Fruit fly (Drosophila melanogaster): Measurements from ENCODE around the gene Ltn1.

The Ltn1 gene

dm6 chr3L:19504719-19505118 is 47.4 kb downstream of the Ltn1 start:
- TF ChIP-seq Sin3A (optimal IDR thresholded peaks at IDR 0.05) = no peak

- TF ChIP-seq h (optimal IDR thresholded peaks at IDR 0.05) (no peak), ttk (optimal IDR thresholded peaks at IDR 0.05) (no peak), Sin3A (optimal IDR thresholded peaks at IDR 0.05) (no peak), Myc (optimal IDR thresholded peaks at IDR 0.05) (no peak), psq (optimal IDR thresholded peaks at IDR 0.05) (no peak), insv (optimal IDR thresholded peaks at IDR 0.05) (no peak)
Observed at dm6 chr3L:19503770-19504169, 48.3 kb downstream of the Ltn1 start, which contains the start of gene CG9452. Gene CG9452 (minus strand): TSS chr3L:19503870.

DNA sequence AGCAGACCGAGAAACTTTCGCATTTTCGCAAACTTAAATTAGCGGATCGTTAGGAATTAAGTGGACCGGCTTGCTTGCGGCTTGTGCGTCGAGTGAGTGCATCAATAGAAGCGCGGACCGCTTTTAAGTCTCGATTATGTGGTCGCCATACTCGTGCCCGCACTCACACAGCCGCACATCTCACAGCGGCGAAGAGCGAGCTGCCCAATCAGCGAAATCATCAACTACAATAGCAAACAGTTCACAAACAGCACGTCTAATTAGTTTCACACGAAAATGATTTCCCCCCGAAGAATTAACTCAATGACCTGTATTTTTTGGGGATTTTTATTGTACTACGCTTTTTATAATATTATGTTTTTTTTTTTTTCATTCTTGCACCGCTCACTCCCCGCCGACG is 51.4 kb downstream of the Ltn1 start, which contains the start of gene CG9451:
CG9451 (minus strand) TSS at position 101 of the 400 bp plus-strand sequence.
- TF ChIP-seq Sin3A (optimal IDR thresholded peaks at IDR 0.05) (no peak), ttk (optimal IDR thresholded peaks at IDR 0.05) (no peak), h (optimal IDR thresholded peaks at IDR 0.05) (no peak), psq (optimal IDR thresholded peaks at IDR 0.05) (no peak)

DNA sequence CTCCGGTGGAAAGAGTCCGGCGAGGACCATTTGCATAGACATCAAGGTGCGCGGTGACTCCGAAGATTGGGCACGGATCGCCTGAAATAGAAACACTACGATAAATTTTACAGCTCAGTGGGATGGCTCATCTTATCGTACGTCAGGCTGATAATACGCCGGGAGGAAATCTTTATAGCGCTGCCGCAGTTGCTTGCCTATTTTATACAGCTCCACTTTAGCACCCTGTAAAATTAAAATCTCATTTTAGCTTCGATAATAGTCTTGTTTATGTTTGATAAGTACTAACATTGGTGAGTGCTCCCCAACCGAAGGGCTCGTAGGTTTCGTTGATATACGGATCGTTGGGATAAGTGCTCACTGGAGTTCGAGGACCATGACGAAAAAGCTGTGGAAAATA is 52.8 kb downstream of the Ltn1 start:
- TF ChIP-seq insv (optimal IDR thresholded peaks at IDR 0.05) = no peak
- TF ChIP-seq ttk (optimal IDR thresholded peaks at IDR 0.05) = no peak
- no peak for TF ChIP-seq Myc (optimal IDR thresholded peaks at IDR 0.05)
- TF ChIP-seq h (optimal IDR thresholded peaks at IDR 0.05) = no peak
- no peak for TF ChIP-seq Sin3A (optimal IDR thresholded peaks at IDR 0.05)
- TF ChIP-seq psq (optimal IDR thresholded peaks at IDR 0.05) = no peak

DNA sequence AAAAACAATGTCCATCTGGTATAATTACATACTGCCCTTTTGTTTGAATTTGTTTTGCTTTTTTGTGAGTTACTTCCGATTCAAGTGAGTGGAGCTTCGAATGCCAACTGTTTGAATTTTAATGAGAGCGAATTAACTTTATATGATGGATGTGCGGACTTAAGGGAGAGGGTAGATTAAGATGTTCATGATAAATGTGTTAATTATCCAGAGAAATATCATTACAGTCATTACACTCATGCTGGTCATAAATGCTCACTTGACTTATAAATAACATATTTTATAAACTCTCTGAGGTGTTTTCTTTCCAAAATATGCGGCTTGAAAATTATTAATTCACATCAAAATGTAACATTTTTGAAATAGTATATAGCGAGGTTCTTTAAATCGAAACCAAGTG is 54.5 kb downstream of the Ltn1 start, which contains the start of gene CG9449:
CG9449 (minus strand) TSS at position 101 of the 400 bp plus-strand sequence.
- no peak for TF ChIP-seq h (optimal IDR thresholded peaks at IDR 0.05)
- no peak for TF ChIP-seq insv (optimal IDR thresholded peaks at IDR 0.05)
- no peak for TF ChIP-seq ttk (optimal IDR thresholded peaks at IDR 0.05)

DNA sequence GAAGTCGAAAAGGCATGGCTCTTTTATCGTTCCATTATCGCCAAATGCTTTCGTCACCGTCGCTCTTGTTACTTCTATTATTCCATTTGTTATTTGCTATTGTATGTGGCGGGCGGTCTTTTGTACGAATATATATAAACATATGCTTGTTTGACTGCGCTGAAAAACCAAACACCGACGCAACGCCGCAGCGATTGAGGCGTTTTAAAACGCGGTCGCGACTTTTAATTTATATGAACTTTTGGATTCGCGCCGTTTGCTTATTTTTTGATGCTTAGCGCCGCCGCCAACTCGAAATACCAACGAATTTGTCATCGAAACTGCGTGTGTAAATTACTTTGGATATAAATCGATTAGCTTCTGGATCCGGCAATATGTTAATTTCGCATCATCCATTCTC is 55.0 kb downstream of the Ltn1 start:
- TF ChIP-seq Myc (optimal IDR thresholded peaks at IDR 0.05) (no peak), ttk (optimal IDR thresholded peaks at IDR 0.05) (no peak), psq (optimal IDR thresholded peaks at IDR 0.05) (no peak), Sin3A (optimal IDR thresholded peaks at IDR 0.05) (no peak), h (optimal IDR thresholded peaks at IDR 0.05) (no peak), insv (optimal IDR thresholded peaks at IDR 0.05) (no peak)

DNA sequence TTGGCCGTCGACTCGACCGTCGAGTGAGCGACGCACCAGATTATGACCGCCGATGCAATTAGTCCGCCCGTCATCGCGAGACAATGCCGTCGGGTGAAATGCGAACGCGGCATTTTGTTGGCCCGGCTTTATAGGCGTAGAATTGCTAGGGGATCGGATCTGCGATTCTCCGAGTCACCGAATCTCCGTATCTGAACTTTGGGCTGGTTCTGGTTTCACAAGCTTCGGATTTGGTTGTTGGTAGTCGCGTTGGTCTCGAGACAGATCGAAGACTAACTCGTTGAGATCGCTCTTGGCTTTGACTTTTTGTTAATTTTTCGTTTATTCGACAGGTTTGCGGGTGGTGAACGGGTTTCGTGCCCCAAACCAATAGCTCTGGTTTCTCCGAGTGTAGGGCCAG is 55.5 kb downstream of the Ltn1 start:
- TF ChIP-seq ttk (optimal IDR thresholded peaks at IDR 0.05) (no peak), insv (optimal IDR thresholded peaks at IDR 0.05) (no peak), Sin3A (optimal IDR thresholded peaks at IDR 0.05) (no peak), h (optimal IDR thresholded peaks at IDR 0.05) (no peak)

dm6 chr3L:19495991-19496588 is 56.0 kb downstream of the Ltn1 start:
- TF ChIP-seq ttk (optimal IDR thresholded peaks at IDR 0.05) (no peak), insv (optimal IDR thresholded peaks at IDR 0.05) (no peak), Myc (optimal IDR thresholded peaks at IDR 0.05) (no peak), Sin3A (optimal IDR thresholded peaks at IDR 0.05) (no peak), psq (optimal IDR thresholded peaks at IDR 0.05) (no peak), h (optimal IDR thresholded peaks at IDR 0.05) (no peak)

dm6 chr3L:19494954-19495353 is 57.1 kb downstream of the Ltn1 start:
- TF ChIP-seq Sin3A (optimal IDR thresholded peaks at IDR 0.05) (no peak), insv (optimal IDR thresholded peaks at IDR 0.05) (no peak), Myc (optimal IDR thresholded peaks at IDR 0.05) (no peak), ttk (optimal IDR thresholded peaks at IDR 0.05) (no peak), psq (optimal IDR thresholded peaks at IDR 0.05) (no peak), h (optimal IDR thresholded peaks at IDR 0.05) (no peak)
